Worm (Caenorhabditis elegans) whole organism, young adult: ENCODE data around the gene erd-2.2.

Source experiments
- B0019.2 ChIP-seq: fragments of 200-800 bp; sonication (Bioruptor generic); conservative IDR thresholded peaks from 2 replicates; pipeline ENCODE4 v1.3.6; 2022; ENCODE audit warnings: missing genetic modification reagents, missing genetic modification characterization, missing compliant biosample characterization
- C06A6.2 ChIP-seq: fragments of 200-800 bp; sonication (Bioruptor generic); conservative IDR thresholded peaks from 2 replicates; pipeline ENCODE4 v1.3.6; 2022; ENCODE audit warnings: missing genetic modification characterization, missing compliant biosample characterization
- C17E4.6 ChIP-seq: fragments of 200-800 bp; sonication (Bioruptor generic); IDR thresholded peaks from 2 replicates; pipeline ENCODE4 v1.3.6; 2022; ENCODE audit warnings: missing genetic modification reagents, missing genetic modification characterization, missing compliant biosample characterization
- F33H1.4 ChIP-seq: fragments of 200-800 bp; sonication (Bioruptor generic); IDR thresholded peaks from 2 replicates; pipeline ENCODE4 v1.3.6; 2022; ENCODE audit warnings: missing genetic modification reagents, missing genetic modification characterization, missing compliant biosample characterization
- F49E8.2 ChIP-seq: sonication (generic microtip); optimal IDR thresholded peaks from 3 replicates; lab custom pipeline; 2017; ENCODE audit warnings: missing genetic modification characterization, mild to moderate bottlenecking, missing compliant biosample characterization, antibody characterized with exemption, moderate library complexity; ENCODE audit not compliant: insufficient read depth
- F52B5.7 ChIP-seq: sonication (generic microtip); optimal IDR thresholded peaks from 2 replicates; lab custom pipeline; 2016; ENCODE audit warnings: mild to moderate bottlenecking, missing genetic modification characterization, missing compliant biosample characterization
- F57A8.1 ChIP-seq: fragments of 200-800 bp; sonication (Bioruptor generic); optimal IDR thresholded peaks from 2 replicates; lab custom pipeline; 2018; ENCODE audit warnings: mild to moderate bottlenecking, missing genetic modification characterization, moderate library complexity, missing compliant biosample characterization
- T26A5.8 ChIP-seq: sonication (generic microtip); optimal IDR thresholded peaks from 2 replicates; lab custom pipeline; 2016; ENCODE audit warnings: missing genetic modification characterization, missing compliant biosample characterization
- akir-1 ChIP-seq: fragments of 200-800 bp; sonication (Bioruptor generic); optimal IDR thresholded peaks from 2 replicates; lab custom pipeline; 2018; ENCODE audit warnings: mild to moderate bottlenecking, missing genetic modification characterization, moderate library complexity, missing compliant biosample characterization
- aptf-2 ChIP-seq: fragments of 200-800 bp; sonication (Bioruptor generic); conservative IDR thresholded peaks from 2 replicates; pipeline ENCODE4 v1.3.6; 2022; ENCODE audit warnings: missing genetic modification reagents, missing genetic modification characterization, missing compliant biosample characterization
- aptf-3 ChIP-seq: fragments of 200-800 bp; sonication (Bioruptor generic); IDR thresholded peaks from 2 replicates; pipeline ENCODE4 v1.3.6; 2022; ENCODE audit warnings: missing genetic modification characterization, missing compliant biosample characterization
- attf-3 ChIP-seq: fragments of 200-800 bp; sonication (Bioruptor generic); conservative IDR thresholded peaks from 2 replicates; pipeline ENCODE4 v1.3.6; 2022; ENCODE audit warnings: missing genetic modification reagents, missing genetic modification characterization, missing compliant biosample characterization
- bed-1 ChIP-seq: fragments of 200-800 bp; sonication (Bioruptor generic); IDR thresholded peaks from 2 replicates; pipeline ENCODE4 v1.3.6; 2022; ENCODE audit warnings: missing genetic modification reagents, missing genetic modification characterization, missing compliant biosample characterization
- bed-2 ChIP-seq: fragments of 200-800 bp; sonication (Bioruptor generic); IDR thresholded peaks from 2 replicates; pipeline ENCODE4 v1.3.6; 2022; ENCODE audit warnings: missing genetic modification reagents, missing genetic modification characterization, missing compliant biosample characterization
- cebp-2 ChIP-seq: fragments of 200-800 bp; sonication (Bioruptor generic); IDR thresholded peaks from 2 replicates; pipeline ENCODE4 v1.3.6; 2022; ENCODE audit warnings: missing genetic modification characterization, missing compliant biosample characterization
- chd-7 ChIP-seq: sonication (generic microtip); optimal IDR thresholded peaks from 2 replicates; lab custom pipeline; 2016; ENCODE audit warnings: mild to moderate bottlenecking, missing genetic modification characterization, moderate library complexity, missing compliant biosample characterization
- dox-1 ChIP-seq: fragments of 200-800 bp; sonication (Bioruptor generic); IDR thresholded peaks from 2 replicates; pipeline ENCODE4 v1.3.6; 2022; ENCODE audit warnings: missing genetic modification reagents, missing genetic modification characterization, missing compliant biosample characterization
- egl-18 ChIP-seq: fragments of 200-800 bp; sonication (Bioruptor generic); IDR thresholded peaks from 2 replicates; pipeline ENCODE4 v1.3.6; 2022; ENCODE audit warnings: missing genetic modification reagents, missing genetic modification characterization, missing compliant biosample characterization
- ets-4 ChIP-seq: fragments of 200-800 bp; sonication (Bioruptor generic); optimal IDR thresholded peaks from 2 replicates; lab custom pipeline; 2018; ENCODE audit warnings: mild to moderate bottlenecking, missing genetic modification characterization, missing compliant biosample characterization
- hmg-1.2 ChIP-seq: fragments of 200-800 bp; sonication (Bioruptor generic); IDR thresholded peaks from 2 replicates; pipeline ENCODE4 v1.3.6; 2022; ENCODE audit warnings: missing genetic modification reagents, missing genetic modification characterization, missing compliant biosample characterization
- hmg-20 ChIP-seq: fragments of 200-800 bp; sonication (Bioruptor generic); IDR thresholded peaks from 2 replicates; pipeline ENCODE4 v1.3.6; 2022; ENCODE audit warnings: missing genetic modification reagents, missing genetic modification characterization, missing compliant biosample characterization
- hrde-1 ChIP-seq: sonication (generic microtip); optimal IDR thresholded peaks from 2 replicates; lab custom pipeline; 2016; ENCODE audit warnings: missing genetic modification characterization, mild to moderate bottlenecking, missing compliant biosample characterization, moderate library complexity, missing genotype, missing genetic modification reagents, borderline replicate concordance
- hsf-1 ChIP-seq: fragments of 200-800 bp; sonication (Bioruptor generic); IDR thresholded peaks from 2 replicates; pipeline ENCODE4 v1.3.6; 2022; ENCODE audit warnings: missing genetic modification reagents, missing genetic modification characterization, missing compliant biosample characterization
- lag-1 ChIP-seq: fragments of 200-800 bp; sonication (Bioruptor generic); IDR thresholded peaks from 2 replicates; pipeline ENCODE4 v1.3.6; 2022; ENCODE audit warnings: missing genetic modification reagents, missing genetic modification characterization, missing compliant biosample characterization
- lin-54 ChIP-seq: fragments of 200-800 bp; sonication (Bioruptor generic); optimal IDR thresholded peaks from 2 replicates; lab custom pipeline; 2018; ENCODE audit warnings: mild to moderate bottlenecking, missing genetic modification characterization, missing compliant biosample characterization
- lir-1 ChIP-seq: fragments of 200-800 bp; sonication (Bioruptor generic); conservative IDR thresholded peaks from 2 replicates; pipeline ENCODE4 v1.3.6; 2022; ENCODE audit warnings: missing genetic modification reagents, missing genetic modification characterization, missing compliant biosample characterization
- madf-8 ChIP-seq: fragments of 200-800 bp; sonication (Bioruptor generic); conservative IDR thresholded peaks from 2 replicates; pipeline ENCODE4 v1.3.6; 2022; ENCODE audit warnings: missing genetic modification reagents, missing genetic modification characterization, missing compliant biosample characterization
- mcd-1 ChIP-seq: fragments of 200-800 bp; sonication (Bioruptor generic); IDR thresholded peaks from 2 replicates; pipeline ENCODE4 v1.3.6; 2022; ENCODE audit warnings: missing genetic modification reagents, missing genetic modification characterization, missing compliant biosample characterization
- mes-4 ChIP-seq: sonication (generic microtip); optimal IDR thresholded peaks from 2 replicates; lab custom pipeline; 2016; ENCODE audit warnings: missing genotype, missing genetic modification characterization, missing compliant biosample characterization
- mxl-1 ChIP-seq: sonication (generic microtip); optimal IDR thresholded peaks from 2 replicates; lab custom pipeline; 2016; ENCODE audit warnings: missing genetic modification characterization, missing compliant biosample characterization
- nfyb-1 ChIP-seq: fragments of 200-800 bp; sonication (Bioruptor generic); IDR thresholded peaks from 2 replicates; pipeline ENCODE4 v1.3.6; 2022; ENCODE audit warnings: missing genetic modification reagents, missing genetic modification characterization, missing compliant biosample characterization
- nhr-120 ChIP-seq: fragments of 200-800 bp; sonication (Bioruptor generic); IDR thresholded peaks from 2 replicates; pipeline ENCODE4 v1.3.6; 2022; ENCODE audit warnings: missing genetic modification characterization, missing compliant biosample characterization
- nhr-179 ChIP-seq: sonication (generic microtip); optimal IDR thresholded peaks from 2 replicates; lab custom pipeline; 2016; ENCODE audit warnings: mild to moderate bottlenecking, missing genetic modification characterization, missing compliant biosample characterization
- nhr-80 ChIP-seq: sonication (generic microtip); optimal IDR thresholded peaks from 2 replicates; lab custom pipeline; 2016; ENCODE audit warnings: missing genetic modification characterization, missing compliant biosample characterization
- snpc-3.4 ChIP-seq: sonication (generic microtip); optimal IDR thresholded peaks from 2 replicates; lab custom pipeline; 2017; ENCODE audit warnings: missing genetic modification characterization, mild to moderate bottlenecking, missing compliant biosample characterization, antibody characterized with exemption, moderate library complexity, missing genotype, missing genetic modification reagents
- snpc-4 ChIP-seq, 5 experiments: fragments of 150-350 bp in 1 of 5; sonication (generic microtip) in 4 of 5; optimal IDR thresholded peaks; 2 replicates each; lab custom pipeline; 2014 to 2018; ENCODE audit warnings: missing genetic modification characterization in 5 of 5, missing biosample characterization in 3 of 5, antibody characterized with exemption in 2 of 5, mild to moderate bottlenecking in 2 of 5, missing compliant biosample characterization in 2 of 5, missing genotype in 2 of 5, moderate library complexity in 2 of 5, missing genetic modification reagents in 1 of 5
- somi-1 ChIP-seq: fragments of 200-800 bp; sonication (Bioruptor generic); optimal IDR thresholded peaks from 2 replicates; lab custom pipeline; 2018; ENCODE audit warnings: mild to moderate bottlenecking, missing genetic modification characterization, missing compliant biosample characterization
- zfh-2 ChIP-seq: fragments of 200-800 bp; sonication (Bioruptor generic); conservative IDR thresholded peaks from 2 replicates; pipeline ENCODE4 v1.3.6; 2022; ENCODE audit warnings: missing genetic modification reagents, missing genetic modification characterization, missing compliant biosample characterization
- ztf-3 ChIP-seq: fragments of 200-800 bp; sonication (Bioruptor generic); optimal IDR thresholded peaks from 2 replicates; lab custom pipeline; 2018; ENCODE audit warnings: mild to moderate bottlenecking, missing genetic modification characterization, missing compliant biosample characterization

The erd-2.2 gene

ce11 chrIII:5900709-5901108 lies 6.1 kb upstream of the erd-2.2 start:
- TF ChIP-seq hmg-1.2, result peak; percentile 61; the same call in 1 of the 2 replicates
- TF ChIP-seq ztf-3, result no peak
- TF ChIP-seq nhr-80 (tag; lab: Kevin White, UChicago), result peak; percentile 28

DNA sequence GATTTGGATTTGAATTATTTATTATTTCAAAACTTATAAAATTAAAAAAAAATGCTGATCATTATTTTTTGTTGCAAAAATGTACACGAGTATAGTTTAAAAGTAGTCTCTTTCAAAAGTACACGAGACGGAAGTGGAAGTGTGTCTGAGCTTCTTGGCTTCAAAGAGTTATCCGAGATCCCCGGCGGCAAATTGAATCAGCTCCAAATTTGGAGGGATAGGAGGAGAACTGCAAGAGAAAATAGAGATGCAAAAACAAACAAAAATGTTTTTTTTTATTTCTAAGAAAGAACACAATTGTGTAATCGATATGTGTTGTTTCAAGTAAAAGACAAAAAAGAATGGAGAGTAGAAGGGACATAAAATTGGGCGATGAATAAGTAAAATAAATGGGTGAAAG lies 4.3 kb upstream of the erd-2.2 start:
- TF ChIP-seq hmg-20 (GFP tag; lab: Robert Waterston, UW), result no peak
- no peak for TF ChIP-seq C17E4.6 (GFP tag; lab: Robert Waterston, UW)
- no peak for TF ChIP-seq mcd-1 (GFP tag; lab: Robert Waterston, UW)
- TF ChIP-seq F52B5.7 (tag; lab: Kevin White, UChicago), result no peak
- TF ChIP-seq madf-8 (GFP tag; lab: Robert Waterston, UW), result no peak
- TF ChIP-seq dox-1 (GFP tag; lab: Robert Waterston, UW), result no peak
- TF ChIP-seq attf-3 (GFP tag; lab: Robert Waterston, UW), result no peak
- no peak for TF ChIP-seq zfh-2 (GFP tag; lab: Robert Waterston, UW)
- no peak for TF ChIP-seq T26A5.8
- no peak for TF ChIP-seq lir-1

ce11 chrIII:5906059-5906458 lies 790 bp upstream of the erd-2.2 start, which contains the start of gene dpff-1:
Gene dpff-1 (minus strand): TSS chrIII:5906346.
- TF ChIP-seq nfyb-1 (GFP tag; lab: Robert Waterston, UW) (0 out of 2 replicates have a peak, but pooled peaks have one; percentile 27), F33H1.4 (GFP tag; lab: Robert Waterston, UW) (peak; percentile 19; the same call in 1 of the 2 replicates), hmg-1.2 (peak; percentile 19; the same call in 1 of the 2 replicates), F49E8.2 (tag; lab: Kevin White, UChicago) (no peak), hrde-1 (tag; lab: Kevin White, UChicago) (no peak)

DNA sequence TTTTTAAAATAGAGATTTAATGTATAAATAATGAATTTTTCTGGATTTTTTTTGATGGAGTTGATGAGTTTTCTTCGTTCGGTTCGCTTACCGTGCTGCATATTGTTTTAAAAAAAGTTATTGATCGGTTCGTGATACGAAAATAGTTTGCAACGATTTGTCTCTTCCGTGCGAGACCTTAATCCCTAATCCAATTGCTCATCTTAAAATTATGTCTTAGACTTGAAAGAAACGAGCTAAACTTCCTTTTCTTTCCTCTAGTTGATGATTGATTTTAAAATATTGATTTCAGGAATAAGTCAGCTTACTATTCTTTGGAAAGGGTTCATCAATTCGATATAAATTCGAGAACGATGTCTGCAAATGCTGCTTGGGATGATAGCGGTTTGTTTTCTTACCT lies 1.6 kb downstream of the erd-2.2 start, which contains the start of gene C28H8.3:
Gene C28H8.3 (plus strand): TSS at position 293 of the 400 bp plus-strand sequence.
- TF ChIP-seq nfyb-1 (GFP tag; lab: Robert Waterston, UW) (peak; percentile 40; the same call in 1 of the 2 replicates), C17E4.6 (GFP tag; lab: Robert Waterston, UW) (no peak), somi-1 (GFP tag; lab: Kevin White, UChicago) (no peak), hsf-1 (GFP tag; lab: Robert Waterston, UW) (peak; percentile 53), mxl-1 (tag; lab: Kevin White, UChicago) (no peak), hmg-1.2 (peak; percentile 19; the same call in 1 of the 2 replicates), madf-8 (GFP tag; lab: Robert Waterston, UW) (no peak), nhr-80 (tag; lab: Kevin White, UChicago) (no peak)

DNA sequence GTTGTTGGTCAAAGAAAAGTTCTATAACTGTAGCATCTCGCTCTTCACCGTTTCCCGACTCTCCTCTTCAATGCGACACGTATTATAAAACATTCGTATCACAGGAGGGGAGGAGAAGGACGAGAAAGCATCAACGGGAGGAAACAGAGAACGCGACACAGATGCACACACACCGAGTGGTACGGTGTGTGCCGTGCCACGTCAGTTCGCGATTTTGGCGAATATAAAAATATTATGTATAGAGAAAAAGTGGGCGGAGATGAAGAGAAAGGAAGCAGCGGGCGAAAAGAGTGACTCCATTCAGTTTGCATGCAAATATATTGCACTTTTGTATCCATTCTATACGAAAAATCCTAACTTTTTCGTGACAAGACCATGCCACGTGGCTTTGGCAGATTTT lies 7.9 kb downstream of the erd-2.2 start:
- TF ChIP-seq egl-18 (GFP tag; lab: Robert Waterston, UW) (no peak), F52B5.7 (tag; lab: Kevin White, UChicago) (peak; percentile 3), mes-4 (tag; lab: Kevin White, UChicago) (peak; percentile 1), nhr-80 (tag; lab: Kevin White, UChicago) (peak; percentile 67), snpc-3.4 (tag; lab: Kevin White, UChicago) (peak; percentile 35), lin-54 (peak; percentile 33), nhr-179 (no peak), C06A6.2 (no peak), lag-1 (GFP tag; lab: Robert Waterston, UW) (no peak), bed-2 (GFP tag; lab: Robert Waterston, UW) (no peak), chd-7 (tag; lab: Kevin White, UChicago) (no peak), nfyb-1 (GFP tag; lab: Robert Waterston, UW) (peak; percentile 54; the same call in 1 of the 2 replicates), aptf-2 (no peak), akir-1 (GFP tag; lab: Kevin White, UChicago) (no peak), F57A8.1 (no peak), aptf-3 (GFP tag; lab: Robert Waterston, UW) (no peak), ets-4 (GFP tag; lab: Kevin White, UChicago) (no peak), bed-1 (no peak), cebp-2 (GFP tag; lab: Robert Waterston, UW) (no peak), nhr-120 (GFP tag; lab: Robert Waterston, UW) (no peak), B0019.2 (GFP tag; lab: Robert Waterston, UW) (no peak), snpc-4 (GFP tag; optimal IDR thresholded peaks at IDR 0.05; lab: Kevin White, UChicago) (no peak), snpc-4 (tag; optimal IDR thresholded peaks at IDR 0.05; lab: Kevin White, UChicago) (peak in 3 of 4 experiments; percentile 13 to 42 (median 35)), hmg-1.2 (peak; percentile 26; the same call in 1 of the 2 replicates)
